Worm (Caenorhabditis elegans): ENCODE results near the gene nxf-2.

ce11 chrV:14460615-14461102 is 43.0 kb upstream of the nxf-2 start, which contains the start of gene F08H9.2:
- TF ChIP-seq pha-4 (tag; optimal IDR thresholded peaks at IDR 0.05), result no peak
- no peak for TF ChIP-seq mel-28 (tag; optimal IDR thresholded peaks at IDR 0.05; ENCODE audit: borderline replicate concordance)
- TF ChIP-seq lin-26 (GFP tag; IDR thresholded peaks at IDR 0.05), result no peak
- TF ChIP-seq F57A8.1 (GFP tag; optimal IDR thresholded peaks at IDR 0.05), result no peak
- TF ChIP-seq snpc-1.3 (tag; optimal IDR thresholded peaks at IDR 0.05; ENCODE audit: insufficient read depth), result no peak
- TF ChIP-seq ceh-40 (GFP tag; IDR thresholded peaks at IDR 0.05), result no peak
- TF ChIP-seq unc-130 (GFP tag; optimal IDR thresholded peaks at IDR 0.05), result no peak
- TF ChIP-seq let-607 (tag; optimal IDR thresholded peaks at IDR 0.05), result no peak
- TF ChIP-seq unc-62 (GFP tag; optimal IDR thresholded peaks at IDR 0.05), result no peak
